Fruit fly (Drosophila melanogaster): Measurements from ENCODE around the gene RpL37A.

Gene RpL37A

dm6 chr2L:5044892-5045619 is 25.7 kb upstream of the RpL37A start (continued):
- TF ChIP-seq fd85E (GFP tag; optimal IDR thresholded peaks at IDR 0.05) (peak; percentile 14), Sox102F (GFP tag; optimal IDR thresholded peaks at IDR 0.05) (peak; percentile 55), CG11294 (GFP tag; IDR thresholded peaks at IDR 0.05) (peak; percentile 17; the same call in 1 of the 2 replicates), Eip75B (GFP tag; optimal IDR thresholded peaks at IDR 0.05) (peak; percentile 43), pdm3 (GFP tag; optimal IDR thresholded peaks at IDR 0.05) (peak; percentile 50), Blimp-1 (GFP tag; optimal IDR thresholded peaks at IDR 0.05) (no peak), achi (GFP tag; optimal IDR thresholded peaks at IDR 0.05) (peak; percentile 58), CG16779 (tag; optimal IDR thresholded peaks at IDR 0.05) (peak; percentile 38), topi (GFP tag; optimal IDR thresholded peaks at IDR 0.05) (peak; percentile 37), fkh (GFP tag; optimal IDR thresholded peaks at IDR 0.05) (peak; percentile 38), CG34406 (GFP tag; optimal IDR thresholded peaks at IDR 0.05) (peak; percentile 11), eg (GFP tag; IDR thresholded peaks at IDR 0.05) (peak; percentile 79), CG1621 (tag; optimal IDR thresholded peaks at IDR 0.05) (peak; percentile 20), CG6163 (GFP tag; IDR thresholded peaks at IDR 0.05) (peak; percentile 59), CG15336 (GFP tag; IDR thresholded peaks at IDR 0.05) (peak; percentile 49; the same call in 1 of the 2 replicates), CG6276 (GFP tag; optimal IDR thresholded peaks at IDR 0.05) (peak; percentile 56), cyc (GFP tag; optimal IDR thresholded peaks at IDR 0.05) (peak; percentile 40), CG6792 (GFP tag; optimal IDR thresholded peaks at IDR 0.05) (peak; percentile 11), CG9139 (GFP tag; optimal IDR thresholded peaks at IDR 0.05) (peak; percentile 7), CG11902 (GFP tag; optimal IDR thresholded peaks at IDR 0.05) (peak; percentile 20), CG4318 (GFP tag; optimal IDR thresholded peaks at IDR 0.05) (peak; percentile 49), CG10669 (GFP tag; optimal IDR thresholded peaks at IDR 0.05) (peak; percentile 29), Ets21C (GFP tag; optimal IDR thresholded peaks at IDR 0.05) (peak; percentile 15), Hr39 (GFP tag; optimal IDR thresholded peaks at IDR 0.05) (peak; percentile 37), CG31627 (GFP tag; optimal IDR thresholded peaks at IDR 0.05) (peak; percentile 40), vri (GFP tag; optimal IDR thresholded peaks at IDR 0.05) (peak; percentile 97), acj6 (GFP tag; optimal IDR thresholded peaks at IDR 0.05) (peak; percentile 36), Lpt (GFP tag; optimal IDR thresholded peaks at IDR 0.05) (peak; percentile 33)

- TF ChIP-seq Smox (GFP tag; optimal IDR thresholded peaks at IDR 0.05), result no peak
- no peak for TF ChIP-seq Eip75B (GFP tag; optimal IDR thresholded peaks at IDR 0.05)
- TF ChIP-seq Eip78C (GFP tag), result peak; percentile 32
Observed at dm6 chr2L:5046261-5046660, 24.5 kb upstream of the RpL37A start.

- peak; percentile 18 for TF ChIP-seq CG6276 (GFP tag; optimal IDR thresholded peaks at IDR 0.05)
- peak; percentile 58 for TF ChIP-seq CG1621 (tag; optimal IDR thresholded peaks at IDR 0.05)
- no peak for TF ChIP-seq lz (GFP tag; optimal IDR thresholded peaks at IDR 0.05)
- no peak for TF ChIP-seq CG15336 (GFP tag; IDR thresholded peaks at IDR 0.05)
- TF ChIP-seq CG32006 (GFP tag; optimal IDR thresholded peaks at IDR 0.05), result peak; percentile 37
- TF ChIP-seq dsx (GFP tag; optimal IDR thresholded peaks at IDR 0.05; ENCODE audit: poor library complexity, severe bottlenecking), result no peak
Observed at dm6 chr2L:5049974-5050373, 20.8 kb upstream of the RpL37A start.

dm6 chr2L:5050825-5051224 is 19.9 kb upstream of the RpL37A start, which contains the start of gene CG9121:
CG9121 (minus strand) TSS chr2L:5051062.
- TF ChIP-seq CG15336 (GFP tag; IDR thresholded peaks at IDR 0.05) (no peak), Eip78C (GFP tag) (peak; percentile 8)

- TF ChIP-seq CG6792 (GFP tag; optimal IDR thresholded peaks at IDR 0.05), result peak; percentile 90
- peak; percentile 77 for TF ChIP-seq Ets96B (tag; optimal IDR thresholded peaks at IDR 0.05)
- peak; percentile 83 for TF ChIP-seq CG7368 (GFP tag; optimal IDR thresholded peaks at IDR 0.05)
- peak; percentile 86 for TF ChIP-seq achi (GFP tag; optimal IDR thresholded peaks at IDR 0.05)
- TF ChIP-seq Hr38 (GFP tag; optimal IDR thresholded peaks at IDR 0.05), result peak; percentile 29
- peak; percentile 91 for TF ChIP-seq eg (GFP tag; IDR thresholded peaks at IDR 0.05)
- TF ChIP-seq dsx (GFP tag; optimal IDR thresholded peaks at IDR 0.05; ENCODE audit: poor library complexity, severe bottlenecking), result peak; percentile 59
- peak; percentile 77 for TF ChIP-seq CG6854 (GFP tag; optimal IDR thresholded peaks at IDR 0.05)
- peak; percentile 86 for TF ChIP-seq Sox102F (GFP tag; optimal IDR thresholded peaks at IDR 0.05)
- peak; percentile 86 for TF ChIP-seq topi (GFP tag; optimal IDR thresholded peaks at IDR 0.05)
- peak; percentile 90 for TF ChIP-seq net (GFP tag; optimal IDR thresholded peaks at IDR 0.05)
- peak; percentile 90 for TF ChIP-seq pdm3 (GFP tag; optimal IDR thresholded peaks at IDR 0.05)
- peak; percentile 89 for TF ChIP-seq Hr4 (GFP tag; optimal IDR thresholded peaks at IDR 0.05)
- TF ChIP-seq Lpt (GFP tag; optimal IDR thresholded peaks at IDR 0.05), result peak; percentile 79
- TF ChIP-seq CG4318 (GFP tag; optimal IDR thresholded peaks at IDR 0.05), result no peak
- TF ChIP-seq CG34406 (GFP tag; optimal IDR thresholded peaks at IDR 0.05), result peak; percentile 79
- TF ChIP-seq CG31627 (GFP tag; optimal IDR thresholded peaks at IDR 0.05), result peak; percentile 89
- TF ChIP-seq Eip93F (GFP tag; optimal IDR thresholded peaks at IDR 0.05), result no peak
- peak; percentile 83 for TF ChIP-seq fkh (GFP tag; optimal IDR thresholded peaks at IDR 0.05)
- peak; percentile 86 for TF ChIP-seq acj6 (GFP tag; optimal IDR thresholded peaks at IDR 0.05)
Observed at dm6 chr2L:5052367-5052914, 18.3 kb upstream of the RpL37A start, which contains the start of gene senju. senju (plus strand) TSS chr2L:5052843.

Data from whole organism, prepupa.